Worm (Caenorhabditis elegans) whole organism, early embryonic: ENCODE data around the gene otpl-3.
"Not testable (repeated sequence)": the region's sequence is repeated elsewhere in the genome, so short reads cannot be mapped to it uniquely, and the experiment has no call there.

Experiments
- B0310.2 ChIP-seq: sonication (generic microtip); optimal IDR thresholded peaks from 2 replicates; lab custom pipeline; 2016; ENCODE audit warnings: mild to moderate bottlenecking, missing genetic modification characterization, missing compliant biosample characterization
- F13C5.2 ChIP-seq: sonication (generic microtip); optimal IDR thresholded peaks from 2 replicates; lab custom pipeline; 2017; ENCODE audit warnings: mild to moderate bottlenecking, missing genetic modification characterization, inconsistent platforms, missing compliant biosample characterization
- aly-1 ChIP-seq: sonication (generic microtip); optimal IDR thresholded peaks from 2 replicates; lab custom pipeline; 2016; ENCODE audit warnings: missing genetic modification characterization, missing compliant biosample characterization
- ama-1 ChIP-seq: fragments of 150-350 bp; optimal IDR thresholded peaks from 2 replicates; lab custom pipeline; 2014
- ceh-13 ChIP-seq: fragments of 200-800 bp; sonication (Bioruptor generic); optimal IDR thresholded peaks from 2 replicates; lab custom pipeline; 2018; ENCODE audit warnings: mild to moderate bottlenecking, missing genetic modification characterization, missing compliant biosample characterization
- ceh-36 ChIP-seq: sonication (generic microtip); optimal IDR thresholded peaks from 2 replicates; lab custom pipeline; 2016; ENCODE audit warnings: missing genetic modification characterization, inconsistent platforms, missing compliant biosample characterization
- ets-7 ChIP-seq: sonication (generic microtip); optimal IDR thresholded peaks from 2 replicates; lab custom pipeline; 2016; ENCODE audit warnings: missing genotype, missing genetic modification characterization, missing compliant biosample characterization
- flt-1 ChIP-seq: fragments of 200-800 bp; sonication (Bioruptor generic); IDR thresholded peaks from 2 replicates; pipeline ENCODE4 v1.3.6; 2022; ENCODE audit warnings: missing genetic modification characterization, missing compliant biosample characterization
- hmbx-1 ChIP-seq: sonication (generic microtip); optimal IDR thresholded peaks from 2 replicates; lab custom pipeline; 2016; ENCODE audit warnings: mild to moderate bottlenecking, missing genetic modification characterization, missing compliant biosample characterization
- hmg-4 ChIP-seq: fragments of 200-800 bp; sonication (Bioruptor generic); optimal IDR thresholded peaks from 2 replicates; lab custom pipeline; 2018; ENCODE audit warnings: mild to moderate bottlenecking, missing genetic modification characterization, missing compliant biosample characterization
- hnd-1 ChIP-seq: sonication (generic microtip); optimal IDR thresholded peaks from 2 replicates; lab custom pipeline; 2016; ENCODE audit warnings: missing genetic modification characterization, missing compliant biosample characterization
- pes-1 ChIP-seq: fragments of 200-800 bp; sonication (Bioruptor generic); IDR thresholded peaks from 2 replicates; pipeline ENCODE4 v1.3.6; 2022; ENCODE audit warnings: missing genetic modification reagents, missing genetic modification characterization, missing compliant biosample characterization
- scrt-1 ChIP-seq: fragments of 200-800 bp; sonication (Bioruptor generic); IDR thresholded peaks from 2 replicates; pipeline ENCODE4 v1.3.6; 2022; ENCODE audit warnings: missing genetic modification characterization, missing compliant biosample characterization
- sea-1 ChIP-seq: fragments of 200-800 bp; sonication (Bioruptor generic); conservative IDR thresholded peaks from 2 replicates; pipeline ENCODE4 v1.3.6; 2022; ENCODE audit warnings: missing genetic modification characterization, missing compliant biosample characterization
- tbx-11 ChIP-seq: fragments of 200-800 bp; sonication (Bioruptor generic); IDR thresholded peaks from 2 replicates; pipeline ENCODE4 v1.3.6; 2022; ENCODE audit warnings: missing genetic modification characterization, missing compliant biosample characterization
- tbx-37 ChIP-seq: fragments of 200-800 bp; sonication (Bioruptor generic); conservative IDR thresholded peaks from 2 replicates; pipeline ENCODE4 v1.3.6; 2022; ENCODE audit warnings: missing genetic modification reagents, missing genetic modification characterization, missing compliant biosample characterization
- tra-4 ChIP-seq: sonication (generic microtip); optimal IDR thresholded peaks from 2 replicates; lab custom pipeline; 2017; ENCODE audit warnings: missing genetic modification characterization, missing compliant biosample characterization

Gene otpl-3

DNA sequence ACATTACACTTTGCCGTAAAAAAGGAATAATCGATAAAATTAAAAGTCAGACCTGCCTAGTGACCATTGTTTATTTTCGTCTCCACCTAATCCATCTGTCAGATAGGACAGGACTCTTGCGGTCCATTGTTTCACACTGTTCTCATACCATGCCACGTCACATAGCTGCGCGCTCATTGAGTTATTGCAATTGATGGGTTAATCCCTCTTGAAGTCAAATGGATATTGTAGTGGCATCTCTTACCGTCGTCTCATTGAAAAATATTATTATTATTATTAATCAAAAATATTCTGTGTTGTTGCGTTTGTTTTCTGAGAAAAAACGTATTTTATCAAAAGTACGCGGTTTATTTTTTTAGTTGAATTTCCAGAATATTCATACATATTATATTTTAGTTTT is 36.4 kb downstream of the otpl-3 start:
- no peak for TF ChIP-seq scrt-1 (GFP tag; lab: Robert Waterston, UW)
- TF ChIP-seq hnd-1 = no peak
- TF ChIP-seq sea-1 (GFP tag; lab: Robert Waterston, UW) = no peak
- TF ChIP-seq pes-1 (GFP tag; lab: Robert Waterston, UW) = no peak
- TF ChIP-seq ceh-13 (GFP tag; lab: Kevin White, UChicago) = no peak
- no peak for TF ChIP-seq tra-4 (tag; lab: Kevin White, UChicago)
- no peak for TF ChIP-seq hmg-4 (GFP tag; lab: Kevin White, UChicago)
- no peak for TF ChIP-seq aly-1 (tag; lab: Kevin White, UChicago)
- no peak for TF ChIP-seq B0310.2 (tag; lab: Kevin White, UChicago)

- TF ChIP-seq ceh-13 (GFP tag; lab: Kevin White, UChicago) (no peak), tbx-37 (GFP tag; lab: Robert Waterston, UW) (no peak), ceh-36 (tag; lab: Kevin White, UChicago) (no peak), F13C5.2 (no peak), hnd-1 (no peak), flt-1 (GFP tag; lab: Robert Waterston, UW) (no peak), B0310.2 (tag; lab: Kevin White, UChicago) (no peak), scrt-1 (GFP tag; lab: Robert Waterston, UW) (no peak), hmbx-1 (tag; lab: Kevin White, UChicago) (no peak), hmg-4 (GFP tag; lab: Kevin White, UChicago) (no peak), ets-7 (tag; lab: Kevin White, UChicago) (no peak), aly-1 (tag; lab: Kevin White, UChicago) (no peak), sea-1 (GFP tag; lab: Robert Waterston, UW) (no peak), pes-1 (GFP tag; lab: Robert Waterston, UW) (no peak), ama-1 (lab: Kevin White, UChicago) (no peak), tbx-11 (no peak), tra-4 (tag; lab: Kevin White, UChicago) (no peak)
These were observed 39.2 kb downstream of the otpl-3 start, which contains the start of gene F41C6.7 for ce11 chrX:6885227-6885853. TSS of gene F41C6.7 (minus strand) at chrX:6885277.

ce11 chrX:6884439-6884838 is 40.1 kb downstream of the otpl-3 start:
- no peak for TF ChIP-seq scrt-1 (GFP tag; lab: Robert Waterston, UW)
- no peak for TF ChIP-seq hmbx-1 (tag; lab: Kevin White, UChicago)
- TF ChIP-seq B0310.2 (tag; lab: Kevin White, UChicago) = no peak
- no peak for TF ChIP-seq tbx-11
- TF ChIP-seq ets-7 (tag; lab: Kevin White, UChicago) = no peak
- no peak for TF ChIP-seq aly-1 (tag; lab: Kevin White, UChicago)
- no peak for TF ChIP-seq ceh-36 (tag; lab: Kevin White, UChicago)
- TF ChIP-seq hmg-4 (GFP tag; lab: Kevin White, UChicago) = no peak
- TF ChIP-seq flt-1 (GFP tag; lab: Robert Waterston, UW) = no peak
- TF ChIP-seq tra-4 (tag; lab: Kevin White, UChicago) = no peak
- no peak for TF ChIP-seq tbx-37 (GFP tag; lab: Robert Waterston, UW)
- no peak for TF ChIP-seq ama-1 (lab: Kevin White, UChicago)
- no peak for TF ChIP-seq pes-1 (GFP tag; lab: Robert Waterston, UW)
- no peak for TF ChIP-seq sea-1 (GFP tag; lab: Robert Waterston, UW)

- not testable (repeated sequence) for TF ChIP-seq tbx-11; hmg-4 (GFP tag; lab: Kevin White, UChicago); ama-1 (lab: Kevin White, UChicago)
These were observed 42.8 kb downstream of the otpl-3 start, which contains the start of gene F41C6.6 for ce11 chrX:6881795-6882194. TSS of gene F41C6.6 (minus strand) at chrX:6881895.

DNA sequence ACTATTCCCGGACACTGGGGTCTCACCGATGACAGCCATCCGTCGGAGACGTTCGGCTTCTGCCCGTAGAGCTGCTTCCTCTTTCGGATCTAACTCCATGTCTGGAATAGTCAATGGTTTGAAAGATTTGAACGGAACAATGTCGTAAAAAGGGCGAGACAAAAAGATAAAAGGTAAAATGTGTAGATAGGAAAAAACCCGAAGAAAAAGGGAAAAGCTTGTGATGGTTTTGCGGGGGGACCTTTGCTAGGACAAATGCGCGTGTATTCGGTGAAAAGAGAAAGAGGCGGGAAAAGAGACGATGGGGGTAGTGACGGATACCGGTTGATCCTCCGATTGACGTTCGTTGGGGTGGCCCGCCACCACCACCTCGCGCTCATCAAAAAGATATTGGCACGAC is 47.1 kb downstream of the otpl-3 start, which contains the start of gene col-173:
col-173 (minus strand) TSS at position 101 of the 400 bp plus-strand sequence.
- TF ChIP-seq sea-1 (GFP tag; lab: Robert Waterston, UW) (no peak), tra-4 (tag; lab: Kevin White, UChicago) (no peak), flt-1 (GFP tag; lab: Robert Waterston, UW) (no peak)

DNA sequence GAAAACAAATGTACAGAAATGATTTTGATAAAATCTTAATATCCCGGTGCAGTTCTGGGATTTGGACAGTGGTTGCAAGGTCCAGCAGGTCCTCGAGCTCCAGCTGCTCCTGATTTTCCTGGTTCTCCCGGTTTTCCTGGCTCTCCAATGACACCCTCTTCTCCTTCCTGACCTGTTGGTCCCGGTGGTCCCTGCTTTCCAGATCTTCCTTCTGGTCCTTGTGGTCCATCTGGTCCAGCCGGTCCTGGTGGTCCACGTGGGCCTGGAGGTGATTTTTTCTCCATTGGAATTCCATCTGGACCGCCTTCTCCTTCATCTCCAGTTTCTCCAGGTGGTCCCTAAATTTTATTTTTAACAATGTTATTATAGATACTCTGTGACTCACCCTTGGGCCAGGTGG is 49.3 kb downstream of the otpl-3 start:
- TF ChIP-seq scrt-1 (GFP tag; lab: Robert Waterston, UW) = no peak
- no peak for TF ChIP-seq tbx-37 (GFP tag; lab: Robert Waterston, UW)
- TF ChIP-seq ama-1 (lab: Kevin White, UChicago) = no peak
- TF ChIP-seq flt-1 (GFP tag; lab: Robert Waterston, UW) = no peak
- no peak for TF ChIP-seq aly-1 (tag; lab: Kevin White, UChicago)
- no peak for TF ChIP-seq ets-7 (tag; lab: Kevin White, UChicago)

DNA sequence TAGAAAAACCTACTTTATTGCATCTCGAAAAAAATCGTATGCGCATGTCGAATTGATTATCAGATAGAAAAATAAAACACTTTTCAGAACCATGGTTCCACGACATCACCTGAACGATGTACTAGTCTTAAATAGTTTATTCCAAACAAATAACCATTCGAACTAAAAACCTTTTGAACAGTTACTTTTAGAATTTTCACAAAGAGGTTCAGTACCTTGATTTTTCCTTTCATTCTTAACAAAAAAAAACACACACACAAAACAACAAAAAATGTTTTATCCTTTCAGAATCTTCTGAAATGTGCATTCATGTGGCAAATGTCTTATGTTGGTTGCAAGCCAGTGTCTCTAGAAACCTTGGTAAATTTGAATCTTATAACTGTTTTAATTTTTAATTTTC is 49.8 kb downstream of the otpl-3 start, which contains the start of gene F41C6.4:
F41C6.4 (minus strand) TSS at position 101 of the 400 bp plus-strand sequence.
- no peak for TF ChIP-seq scrt-1 (GFP tag; lab: Robert Waterston, UW)
- no peak for TF ChIP-seq ceh-36 (tag; lab: Kevin White, UChicago)
- no peak for TF ChIP-seq sea-1 (GFP tag; lab: Robert Waterston, UW)
- TF ChIP-seq aly-1 (tag; lab: Kevin White, UChicago) = no peak
- TF ChIP-seq B0310.2 (tag; lab: Kevin White, UChicago) = no peak
- TF ChIP-seq hmg-4 (GFP tag; lab: Kevin White, UChicago) = no peak
- TF ChIP-seq hmbx-1 (tag; lab: Kevin White, UChicago) = no peak
- no peak for TF ChIP-seq pes-1 (GFP tag; lab: Robert Waterston, UW)
- TF ChIP-seq F13C5.2 = no peak
- TF ChIP-seq tra-4 (tag; lab: Kevin White, UChicago) = no peak
- no peak for TF ChIP-seq ama-1 (lab: Kevin White, UChicago)
